Worm (Caenorhabditis elegans) whole organism, L1 larva: ENCODE measurements around the gene F25B3.5.
A peak's percentile ranks its signal among the peaks of the same experiment; 100 is the strongest.

ENCODE experiments used
- C16A3.4 ChIP-seq: fragments of 150-350 bp; optimal IDR thresholded peaks from 2 replicates; lab custom pipeline; 2014; ENCODE audit warnings: missing biosample characterization, missing genetic modification characterization
- C34B4.2 ChIP-seq: sonication (generic microtip); optimal IDR thresholded peaks from 2 replicates; lab custom pipeline; 2017; ENCODE audit warnings: mild to moderate bottlenecking, missing genetic modification characterization, missing compliant biosample characterization
- Y116A8C.19 ChIP-seq: sonication (generic microtip); optimal IDR thresholded peaks from 2 replicates; lab custom pipeline; 2016; ENCODE audit warnings: missing compliant biosample characterization, missing genetic modification characterization, borderline replicate concordance
- aha-1 ChIP-seq: fragments of 150-350 bp; optimal IDR thresholded peaks from 2 replicates; lab custom pipeline; 2014; ENCODE audit warnings: missing biosample characterization, missing genetic modification characterization
- alr-1 ChIP-seq: fragments of 200-800 bp; sonication (Bioruptor generic); optimal IDR thresholded peaks from 2 replicates; lab custom pipeline; 2018; ENCODE audit warnings: borderline replicate concordance, mild to moderate bottlenecking, missing genetic modification characterization, missing compliant biosample characterization
- aly-2 ChIP-seq: fragments of 150-350 bp; optimal IDR thresholded peaks from 2 replicates; lab custom pipeline; 2014; ENCODE audit warnings: missing biosample characterization, missing genetic modification characterization
- ama-1 ChIP-seq: fragments of 150-350 bp; optimal IDR thresholded peaks from 2 replicates; lab custom pipeline; 2014
- ceh-63 ChIP-seq: fragments of 200-800 bp; sonication (Bioruptor generic); optimal IDR thresholded peaks from 2 replicates; lab custom pipeline; 2018; ENCODE audit warnings: mild to moderate bottlenecking, missing genetic modification characterization, missing compliant biosample characterization
- ceh-8 ChIP-seq: fragments of 200-800 bp; sonication (Bioruptor generic); optimal IDR thresholded peaks from 2 replicates; lab custom pipeline; 2018; ENCODE audit warnings: mild to moderate bottlenecking, missing genetic modification characterization, moderate library complexity, missing compliant biosample characterization
- ceh-82 ChIP-seq, 3 experiments: fragments of 150-350 bp in 1 of 3; sonication (generic microtip) in 2 of 3; optimal IDR thresholded peaks; 2 replicates each; lab custom pipeline; 2014 to 2017; ENCODE audit warnings: missing biosample characterization in 3 of 3, missing genetic modification characterization in 3 of 3
- ces-1 ChIP-seq: fragments of 150-350 bp; optimal IDR thresholded peaks from 2 replicates; lab custom pipeline; 2014; ENCODE audit warnings: missing biosample characterization, missing genetic modification reagents, missing genetic modification characterization
- dpl-1 ChIP-seq, 3 experiments: fragments of 150-350 bp in 2 of 3; sonication (generic microtip) in 1 of 3; optimal IDR thresholded peaks; 2 replicates each; lab custom pipeline; 2014 to 2017; ENCODE audit warnings: missing biosample characterization in 3 of 3, missing genetic modification characterization in 3 of 3, missing genetic modification reagents in 3 of 3
- dsc-1 ChIP-seq: sonication (generic microtip); optimal IDR thresholded peaks from 2 replicates; lab custom pipeline; 2016; ENCODE audit warnings: mild to moderate bottlenecking, missing genetic modification characterization, missing compliant biosample characterization
- efl-1 ChIP-seq, 4 experiments: fragments of 150-350 bp; optimal IDR thresholded peaks in 3 of 4; peaks in 1 of 4; 1 replicate in 1 of 4; 2 replicates in 3 of 4; lab custom pipeline; 2014; ENCODE audit warnings: missing biosample characterization in 2 of 4, missing genetic modification characterization in 2 of 4, missing genetic modification reagents in 2 of 4
- egl-13 ChIP-seq: sonication (generic microtip); optimal IDR thresholded peaks from 2 replicates; lab custom pipeline; 2016; ENCODE audit warnings: missing genotype, missing genetic modification reagents, missing genetic modification characterization, missing compliant biosample characterization
- elt-2 ChIP-seq: sonication (generic microtip); optimal IDR thresholded peaks from 2 replicates; lab custom pipeline; 2016; ENCODE audit warnings: missing genetic modification characterization, mild to moderate bottlenecking, inconsistent platforms, missing compliant biosample characterization, missing genetic modification reagents
- fkh-10 ChIP-seq: sonication (generic microtip); optimal IDR thresholded peaks from 2 replicates; lab custom pipeline; 2017; ENCODE audit warnings: missing biosample characterization, missing genetic modification reagents, missing genetic modification characterization
- fkh-4 ChIP-seq: sonication (generic microtip); optimal IDR thresholded peaks from 2 replicates; lab custom pipeline; 2016; ENCODE audit warnings: missing compliant biosample characterization, missing genetic modification characterization, borderline replicate concordance
- fkh-8 ChIP-seq: sonication (generic microtip); optimal IDR thresholded peaks from 2 replicates; lab custom pipeline; 2016; ENCODE audit warnings: mild to moderate bottlenecking, missing genetic modification characterization, missing compliant biosample characterization
- grh-1 ChIP-seq: fragments of 200-800 bp; sonication (Bioruptor generic); IDR thresholded peaks from 2 replicates; pipeline ENCODE4 v1.3.6; 2022; ENCODE audit warnings: missing genetic modification reagents, missing genetic modification characterization, missing compliant biosample characterization
- hpl-2 ChIP-seq: fragments of 150-350 bp; optimal IDR thresholded peaks from 2 replicates; lab custom pipeline; 2014; ENCODE audit warnings: missing biosample characterization, missing genetic modification reagents, missing genetic modification characterization
- irx-1 ChIP-seq: sonication (generic microtip); optimal IDR thresholded peaks from 2 replicates; lab custom pipeline; 2016; ENCODE audit warnings: missing genetic modification characterization, missing compliant biosample characterization
- isw-1 ChIP-seq: fragments of 200-800 bp; sonication (Bioruptor generic); IDR thresholded peaks from 2 replicates; pipeline ENCODE4 v1.3.6; 2022; ENCODE audit warnings: missing genetic modification characterization, missing compliant biosample characterization
- jun-1 ChIP-seq: fragments of 150-350 bp; optimal IDR thresholded peaks from 2 replicates; lab custom pipeline; 2014; ENCODE audit warnings: missing biosample characterization, missing genetic modification reagents, missing genetic modification characterization
- lin-14 ChIP-seq: fragments of 200-800 bp; sonication (Bioruptor generic); optimal IDR thresholded peaks from 2 replicates; lab custom pipeline; 2018; ENCODE audit warnings: mild to moderate bottlenecking, missing genetic modification characterization, moderate library complexity, missing compliant biosample characterization
- lin-15B ChIP-seq: fragments of 150-350 bp; sonication (generic microtip); optimal IDR thresholded peaks from 3 replicates; lab custom pipeline; 2014; ENCODE audit warnings: missing biosample characterization, missing genetic modification characterization
- lin-35 ChIP-seq, 2 experiments: fragments of 150-350 bp; optimal IDR thresholded peaks; 2 replicates each; lab custom pipeline; 2014; ENCODE audit warnings: missing biosample characterization in 2 of 2, missing genetic modification characterization in 2 of 2, missing genetic modification reagents in 2 of 2
- lin-39 ChIP-seq: fragments of 150-350 bp; optimal IDR thresholded peaks from 2 replicates; lab custom pipeline; 2014; ENCODE audit warnings: missing biosample characterization, missing genetic modification reagents, missing genetic modification characterization
- lir-3 ChIP-seq: sonication (generic microtip); optimal IDR thresholded peaks from 2 replicates; lab custom pipeline; 2016; ENCODE audit warnings: mild to moderate bottlenecking, missing genetic modification characterization, moderate library complexity, missing compliant biosample characterization; ENCODE audit not compliant: poor library complexity
- lsy-2 ChIP-seq, 2 experiments: fragments of 150-350 bp; optimal IDR thresholded peaks; 2 replicates each; lab custom pipeline; 2014; ENCODE audit warnings: missing biosample characterization in 2 of 2, missing genetic modification characterization in 2 of 2
- mab-9 ChIP-seq: fragments of 200-800 bp; sonication (Bioruptor generic); IDR thresholded peaks from 2 replicates; pipeline ENCODE4 v1.3.6; 2022; ENCODE audit warnings: missing genetic modification reagents, missing genetic modification characterization, missing compliant biosample characterization
- mdl-1 ChIP-seq, 2 experiments: fragments of 150-350 bp; optimal IDR thresholded peaks; 2 replicates each; lab custom pipeline; 2014 to 2017; ENCODE audit warnings: missing biosample characterization in 2 of 2, missing genetic modification characterization in 2 of 2, inconsistent platforms in 1 of 2
- mef-2 ChIP-seq: fragments of 150-350 bp; optimal IDR thresholded peaks from 2 replicates; lab custom pipeline; 2014; ENCODE audit warnings: missing biosample characterization, missing genetic modification characterization
- nhr-11 ChIP-seq: fragments of 150-350 bp; optimal IDR thresholded peaks from 2 replicates; lab custom pipeline; 2014; ENCODE audit warnings: missing biosample characterization, missing genetic modification characterization
- nhr-12 ChIP-seq: sonication (generic microtip); optimal IDR thresholded peaks from 2 replicates; lab custom pipeline; 2017; ENCODE audit warnings: missing biosample characterization, missing genetic modification characterization
- nhr-20 ChIP-seq: sonication (generic microtip); optimal IDR thresholded peaks from 2 replicates; lab custom pipeline; 2016; ENCODE audit warnings: mild to moderate bottlenecking, missing genetic modification characterization, missing compliant biosample characterization
- nhr-28 ChIP-seq: fragments of 150-350 bp; optimal IDR thresholded peaks from 2 replicates; lab custom pipeline; 2014; ENCODE audit warnings: missing biosample characterization, missing genetic modification characterization
- nhr-71 ChIP-seq: sonication (generic microtip); optimal IDR thresholded peaks from 2 replicates; lab custom pipeline; 2016; ENCODE audit warnings: mild to moderate bottlenecking, missing genetic modification characterization, moderate library complexity, missing compliant biosample characterization
- nhr-76 ChIP-seq: sonication (generic microtip); optimal IDR thresholded peaks from 2 replicates; lab custom pipeline; 2017; ENCODE audit warnings: missing biosample characterization, missing genetic modification characterization
- nhr-85 ChIP-seq: sonication (generic microtip); peaks from one replicate; lab custom pipeline; 2016; ENCODE audit warnings: missing genetic modification characterization, inconsistent platforms, missing compliant biosample characterization
- pqm-1 ChIP-seq: sonication (generic microtip); optimal IDR thresholded peaks from 3 replicates; lab custom pipeline; 2017; ENCODE audit warnings: missing biosample characterization, missing genetic modification characterization
- skn-1 ChIP-seq: fragments of 150-350 bp; optimal IDR thresholded peaks from 2 replicates; lab custom pipeline; 2014; ENCODE audit warnings: missing biosample characterization, missing genetic modification characterization
- sptf-1 ChIP-seq: fragments of 150-350 bp; optimal IDR thresholded peaks from 2 replicates; lab custom pipeline; 2014; ENCODE audit warnings: missing biosample characterization, missing genetic modification characterization
- sup-37 ChIP-seq: fragments of 200-800 bp; sonication (Bioruptor generic); optimal IDR thresholded peaks from 2 replicates; lab custom pipeline; 2018; ENCODE audit warnings: mild to moderate bottlenecking, missing genetic modification characterization, missing compliant biosample characterization
- swsn-7 ChIP-seq: sonication (generic microtip); optimal IDR thresholded peaks from 2 replicates; lab custom pipeline; 2016; ENCODE audit warnings: missing genetic modification characterization, missing compliant biosample characterization
- tbx-2 ChIP-seq: sonication (generic microtip); optimal IDR thresholded peaks from 2 replicates; lab custom pipeline; 2016; ENCODE audit warnings: missing genetic modification characterization, missing compliant biosample characterization
- unc-62 ChIP-seq: fragments of 150-350 bp; optimal IDR thresholded peaks from 2 replicates; lab custom pipeline; 2014; ENCODE audit warnings: missing biosample characterization, missing genetic modification reagents, missing genetic modification characterization
- unc-86 ChIP-seq: sonication (generic microtip); optimal IDR thresholded peaks from 2 replicates; lab custom pipeline; 2016; ENCODE audit warnings: missing genetic modification characterization, missing compliant biosample characterization
- unc-98 ChIP-seq: fragments of 200-800 bp; sonication (Bioruptor generic); IDR thresholded peaks from 2 replicates; pipeline ENCODE4 v1.3.6; 2022; ENCODE audit warnings: missing genetic modification characterization, missing compliant biosample characterization
- zag-1 ChIP-seq: fragments of 150-350 bp; optimal IDR thresholded peaks from 2 replicates; lab custom pipeline; 2014; ENCODE audit warnings: missing biosample characterization, missing genetic modification characterization
- zip-4 ChIP-seq: fragments of 200-800 bp; sonication (Bioruptor generic); optimal IDR thresholded peaks from 2 replicates; lab custom pipeline; 2018; ENCODE audit warnings: mild to moderate bottlenecking, missing genetic modification characterization, moderate library complexity, missing compliant biosample characterization
- ztf-4 ChIP-seq: fragments of 150-350 bp; optimal IDR thresholded peaks from 2 replicates; lab custom pipeline; 2014; ENCODE audit warnings: missing biosample characterization, missing genetic modification characterization

Gene F25B3.5

DNA sequence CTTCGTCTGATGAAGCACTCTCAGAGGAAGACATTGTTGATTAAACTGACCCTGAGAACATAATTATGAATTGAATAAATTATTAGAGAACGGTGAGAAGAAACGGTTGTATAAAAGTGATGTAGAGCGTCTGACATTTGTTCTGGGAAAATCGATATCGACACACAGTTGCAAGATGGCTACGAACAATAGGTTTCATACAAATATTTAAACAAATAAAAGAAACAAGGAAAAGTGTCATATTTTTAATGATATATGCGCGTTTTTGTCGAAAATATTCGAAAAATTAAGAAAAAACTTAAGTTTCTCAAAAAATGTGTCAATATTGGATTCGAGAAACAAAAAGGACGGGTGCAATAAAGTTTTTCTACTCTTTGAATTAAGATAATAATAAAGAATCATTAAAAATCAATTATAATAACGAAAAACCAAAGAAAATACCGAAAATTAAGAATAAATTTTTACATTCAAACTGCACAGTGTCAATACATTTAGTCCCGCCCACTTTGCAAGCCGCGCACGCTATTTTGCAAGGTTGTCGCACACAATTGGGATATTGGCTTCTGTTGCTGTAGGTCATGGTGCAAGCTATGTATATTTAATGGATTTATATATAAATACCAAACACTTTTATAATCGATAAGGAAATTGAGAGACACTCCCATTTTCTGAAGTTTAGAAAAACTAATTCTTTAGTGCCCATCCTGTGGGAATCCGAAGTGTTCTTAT is 12.7 kb upstream of the F25B3.5 start, which contains the start of gene rtfo-1:
Gene rtfo-1, minus strand, starts transcription at position 51 of the 729 bp plus-strand sequence.
- TF ChIP-seq lin-14 = peak; percentile 41
- no peak for TF ChIP-seq jun-1
- peak; percentile 36 to 41 for TF ChIP-seq lsy-2 (tag; optimal IDR thresholded peaks at IDR 0.05; lab: Kevin White, UChicago)
- TF ChIP-seq unc-98 (GFP tag; lab: Robert Waterston, UW) = no peak
- no peak for TF ChIP-seq Y116A8C.19 (tag; lab: Kevin White, UChicago)
- TF ChIP-seq sup-37 (GFP tag; lab: Kevin White, UChicago) = no peak
- TF ChIP-seq nhr-71 (tag; lab: Kevin White, UChicago) = peak; percentile 58
- TF ChIP-seq nhr-12 = no peak
- peak; percentile 58 for TF ChIP-seq skn-1 (tag; lab: Kevin White, UChicago)
- TF ChIP-seq aha-1 (tag; lab: Kevin White, UChicago) = no peak
- no peak for TF ChIP-seq unc-62
- TF ChIP-seq nhr-11 (tag; lab: Kevin White, UChicago) = no peak
- no peak for TF ChIP-seq grh-1 (GFP tag; lab: Robert Waterston, UW)
- TF ChIP-seq efl-1 (optimal IDR thresholded peaks at IDR 0.05; lab: Kevin White, UChicago) = peak; percentile 37 to 51
- peak; percentile 17 to 96 for TF ChIP-seq efl-1 (GFP tag; optimal IDR thresholded peaks at IDR 0.05 in 1 of 2; lab: Kevin White, UChicago)
- peak; percentile 25 for TF ChIP-seq C16A3.4 (tag; lab: Kevin White, UChicago)
- peak; percentile 30 to 50 (median 47) for TF ChIP-seq dpl-1 (GFP tag; optimal IDR thresholded peaks at IDR 0.05; lab: Kevin White, UChicago)
- TF ChIP-seq fkh-10 (GFP tag; lab: Kevin White, UChicago) = no peak
- peak; percentile 30 for TF ChIP-seq irx-1
- peak; percentile 38 for TF ChIP-seq hpl-2
- TF ChIP-seq dsc-1 (tag; lab: Kevin White, UChicago) = peak; percentile 35
- no peak for TF ChIP-seq lin-15B (tag; lab: Kevin White, UChicago)
- no peak for TF ChIP-seq isw-1 (GFP tag; lab: Robert Waterston, UW)
- TF ChIP-seq C34B4.2 (tag; lab: Kevin White, UChicago) = no peak
- TF ChIP-seq egl-13 (tag; lab: Kevin White, UChicago) = no peak
- TF ChIP-seq tbx-2 (tag; lab: Kevin White, UChicago) = peak; percentile 39
- peak; percentile 47 for TF ChIP-seq ztf-4 (tag; lab: Kevin White, UChicago)
- no peak for TF ChIP-seq nhr-28 (tag; lab: Kevin White, UChicago)
- peak; percentile 56 for TF ChIP-seq swsn-7 (tag; lab: Kevin White, UChicago)
- TF ChIP-seq nhr-85 (tag; lab: Kevin White, UChicago) = peak; percentile 75
- no peak for TF ChIP-seq alr-1 (tag; lab: Kevin White, UChicago)
- peak; percentile 31 for TF ChIP-seq lir-3 (tag; lab: Kevin White, UChicago)
- TF ChIP-seq sptf-1 = no peak
- peak; percentile 22 for TF ChIP-seq elt-2
- peak; percentile 29 to 60 for TF ChIP-seq lin-35 (GFP tag; optimal IDR thresholded peaks at IDR 0.05; lab: Kevin White, UChicago)
- TF ChIP-seq ama-1 (lab: Kevin White, UChicago) = no peak
- TF ChIP-seq fkh-8 (tag; lab: Kevin White, UChicago) = no peak
- no peak for TF ChIP-seq ceh-63 (GFP tag; lab: Kevin White, UChicago)
- peak; percentile 45 for TF ChIP-seq nhr-20 (tag; lab: Kevin White, UChicago)
- peak; percentile 23 for TF ChIP-seq unc-86 (tag; lab: Kevin White, UChicago)
- TF ChIP-seq mef-2 = no peak
- no peak for TF ChIP-seq fkh-4
- TF ChIP-seq pqm-1 (tag; lab: Kevin White, UChicago) = no peak
- peak; percentile 7 to 36 (median 35) for TF ChIP-seq ceh-82 (tag; optimal IDR thresholded peaks at IDR 0.05; lab: Kevin White, UChicago)
- TF ChIP-seq nhr-76 = no peak
- TF ChIP-seq zag-1 (tag; lab: Kevin White, UChicago) = no peak
- no peak for TF ChIP-seq lin-39 (tag; lab: Kevin White, UChicago)
- TF ChIP-seq mdl-1 (tag; optimal IDR thresholded peaks at IDR 0.05; lab: Kevin White, UChicago) = peak in 1 of 2 experiments; percentile 48
- peak; percentile 16 for TF ChIP-seq zip-4 (GFP tag; lab: Kevin White, UChicago)
- TF ChIP-seq ceh-8 (GFP tag; lab: Kevin White, UChicago) = no peak
- TF ChIP-seq ces-1 = no peak
- no peak for TF ChIP-seq mab-9 (GFP tag; lab: Robert Waterston, UW)
- TF ChIP-seq aly-2 = no peak
